Worm (Caenorhabditis elegans) whole organism, L4 larva: ENCODE measurements around the gene twk-2.

ENCODE experiments used
- D1046.2 ChIP-seq: fragments of 200-800 bp; sonication (Bioruptor generic); IDR thresholded peaks from 2 replicates; pipeline ENCODE4 v1.3.6; 2022; ENCODE audit warnings: missing genetic modification characterization, missing compliant biosample characterization
- F10B5.3 ChIP-seq: sonication (generic microtip); optimal IDR thresholded peaks from 2 replicates; lab custom pipeline; 2016; ENCODE audit warnings: mild to moderate bottlenecking, missing genetic modification characterization, missing compliant biosample characterization
- F37D6.2 ChIP-seq: sonication (generic microtip); optimal IDR thresholded peaks from 2 replicates; lab custom pipeline; 2016; ENCODE audit warnings: mild to moderate bottlenecking, missing genetic modification characterization, missing compliant biosample characterization
- F44E2.7 ChIP-seq: fragments of 200-800 bp; sonication (Bioruptor generic); IDR thresholded peaks from 2 replicates; pipeline ENCODE4 v2.1.2; 2022; ENCODE audit warnings: missing genetic modification characterization, missing compliant biosample characterization
- ZK546.5 ChIP-seq, 2 experiments: sonication (generic microtip); optimal IDR thresholded peaks; 2 replicates each; lab custom pipeline; 2017; ENCODE audit warnings: missing biosample characterization in 2 of 2, missing genetic modification characterization in 2 of 2
- aha-1 ChIP-seq: fragments of 150-350 bp; peaks from one replicate; lab custom pipeline; 2014; ENCODE audit warnings: missing biosample characterization, missing genetic modification characterization
- arid-1 ChIP-seq: fragments of 200-800 bp; sonication (Bioruptor generic); conservative IDR thresholded peaks from 2 replicates; pipeline ENCODE4 v1.3.6; 2022; ENCODE audit warnings: missing genetic modification reagents, missing genetic modification characterization, missing compliant biosample characterization
- attf-4 ChIP-seq: sonication (generic microtip); optimal IDR thresholded peaks from 3 replicates; lab custom pipeline; 2017; ENCODE audit warnings: missing biosample characterization, missing genetic modification characterization
- ceh-44 ChIP-seq: fragments of 200-800 bp; sonication (Bioruptor generic); IDR thresholded peaks from 2 replicates; pipeline ENCODE4 v1.3.6; 2022; ENCODE audit warnings: missing genetic modification reagents, missing genetic modification characterization, missing compliant biosample characterization
- daf-16 ChIP-seq, 3 experiments: sonication (generic microtip); optimal IDR thresholded peaks; 2 replicates each; lab custom pipeline; 2016 to 2017; ENCODE audit warnings: missing genetic modification characterization in 3 of 3, missing genetic modification reagents in 3 of 3, mild to moderate bottlenecking in 2 of 3, missing compliant biosample characterization in 2 of 3, missing biosample characterization in 1 of 3, moderate library complexity in 1 of 3
- daf-8 ChIP-seq: fragments of 200-800 bp; sonication (Bioruptor generic); IDR thresholded peaks from 2 replicates; pipeline ENCODE4 v1.3.6; 2022; ENCODE audit warnings: missing genetic modification characterization, missing compliant biosample characterization
- dpl-1 ChIP-seq: fragments of 150-350 bp; optimal IDR thresholded peaks from 2 replicates; lab custom pipeline; 2014; ENCODE audit warnings: missing biosample characterization, missing genetic modification reagents, missing genetic modification characterization
- fkh-10 ChIP-seq: fragments of 150-350 bp; optimal IDR thresholded peaks from 2 replicates; lab custom pipeline; 2014; ENCODE audit warnings: missing biosample characterization, missing genetic modification reagents, missing genetic modification characterization
- fos-1 ChIP-seq: fragments of 150-350 bp; optimal IDR thresholded peaks from 2 replicates; lab custom pipeline; 2014; ENCODE audit warnings: missing biosample characterization, missing genetic modification characterization
- gei-8 ChIP-seq: fragments of 200-800 bp; sonication (Bioruptor generic); optimal IDR thresholded peaks from 2 replicates; lab custom pipeline; 2018; ENCODE audit warnings: mild to moderate bottlenecking, missing genetic modification characterization, missing compliant biosample characterization
- hlh-30 ChIP-seq: sonication (generic microtip); optimal IDR thresholded peaks from 2 replicates; lab custom pipeline; 2017; ENCODE audit warnings: antibody characterized with exemption, mild to moderate bottlenecking, missing genetic modification characterization, missing compliant biosample characterization; ENCODE audit not compliant: insufficient read depth
- hmg-1.1 ChIP-seq: fragments of 200-800 bp; sonication (Bioruptor generic); IDR thresholded peaks from 2 replicates; pipeline ENCODE4 v1.3.6; 2022; ENCODE audit warnings: missing genetic modification reagents, missing genetic modification characterization, missing compliant biosample characterization
- lsy-2 ChIP-seq, 2 experiments: fragments of 150-350 bp in 1 of 2; sonication (generic microtip) in 1 of 2; optimal IDR thresholded peaks; 2 replicates each; lab custom pipeline; 2014 to 2017; ENCODE audit warnings: missing biosample characterization in 2 of 2, missing genetic modification characterization in 2 of 2
- mdl-1 ChIP-seq, 2 experiments: fragments of 150-350 bp in 1 of 2; sonication (generic microtip) in 1 of 2; optimal IDR thresholded peaks; 2 replicates each; lab custom pipeline; 2014 to 2017; ENCODE audit warnings: missing biosample characterization in 2 of 2, missing genetic modification characterization in 2 of 2
- mes-2 ChIP-seq: sonication (generic microtip); optimal IDR thresholded peaks from 2 replicates; lab custom pipeline; 2016; ENCODE audit warnings: missing genotype, mild to moderate bottlenecking, missing genetic modification characterization, missing compliant biosample characterization; ENCODE audit not compliant: poor library complexity, severe bottlenecking
- mxl-2 ChIP-seq: fragments of 200-800 bp; sonication (Bioruptor generic); conservative IDR thresholded peaks from 2 replicates; pipeline ENCODE4 v1.3.6; 2022; ENCODE audit warnings: missing genetic modification reagents, missing genetic modification characterization, missing compliant biosample characterization
- mxl-3 ChIP-seq: fragments of 200-800 bp; sonication (Bioruptor generic); optimal IDR thresholded peaks from 2 replicates; lab custom pipeline; 2018; ENCODE audit warnings: mild to moderate bottlenecking, missing genetic modification characterization, missing compliant biosample characterization
- nhr-10 ChIP-seq: fragments of 150-350 bp; optimal IDR thresholded peaks from 2 replicates; lab custom pipeline; 2014; ENCODE audit warnings: missing biosample characterization, missing genetic modification characterization
- nhr-102 ChIP-seq: sonication (generic microtip); optimal IDR thresholded peaks from 2 replicates; lab custom pipeline; 2016; ENCODE audit warnings: mild to moderate bottlenecking, missing genetic modification characterization, moderate library complexity, missing compliant biosample characterization
- nhr-111 ChIP-seq: fragments of 200-800 bp; sonication (Bioruptor generic); optimal IDR thresholded peaks from 2 replicates; lab custom pipeline; 2018; ENCODE audit warnings: mild to moderate bottlenecking, missing genetic modification characterization, missing compliant biosample characterization
- nhr-28 ChIP-seq: fragments of 150-350 bp; optimal IDR thresholded peaks from 2 replicates; lab custom pipeline; 2014; ENCODE audit warnings: missing biosample characterization, missing genetic modification characterization
- nhr-76 ChIP-seq: fragments of 150-350 bp; optimal IDR thresholded peaks from 2 replicates; lab custom pipeline; 2014; ENCODE audit warnings: missing biosample characterization, missing genetic modification characterization
- nhr-77 ChIP-seq: fragments of 150-350 bp; optimal IDR thresholded peaks from 2 replicates; lab custom pipeline; 2014; ENCODE audit warnings: missing biosample characterization, missing genetic modification characterization
- pqm-1 ChIP-seq: sonication (generic microtip); optimal IDR thresholded peaks from 2 replicates; lab custom pipeline; 2017; ENCODE audit warnings: missing biosample characterization, missing genetic modification characterization
- rbr-2 ChIP-seq: sonication (generic microtip); optimal IDR thresholded peaks from 2 replicates; lab custom pipeline; 2016; ENCODE audit warnings: missing genotype, missing genetic modification characterization, missing compliant biosample characterization
- saeg-2 ChIP-seq: fragments of 200-800 bp; sonication (Bioruptor generic); IDR thresholded peaks from 2 replicates; pipeline ENCODE4 v1.3.6; 2022; ENCODE audit warnings: missing genetic modification reagents, missing genetic modification characterization, missing compliant biosample characterization
- set-16 ChIP-seq: fragments of 200-800 bp; sonication (Bioruptor generic); IDR thresholded peaks from 2 replicates; pipeline ENCODE4 v1.3.6; 2022; ENCODE audit warnings: missing genetic modification reagents, missing genetic modification characterization, missing compliant biosample characterization
- skn-1 ChIP-seq: fragments of 150-350 bp; optimal IDR thresholded peaks from 2 replicates; lab custom pipeline; 2014; ENCODE audit warnings: missing biosample characterization, missing genetic modification characterization
- spr-1 ChIP-seq: sonication (generic microtip); optimal IDR thresholded peaks from 2 replicates; lab custom pipeline; 2016; ENCODE audit warnings: mild to moderate bottlenecking, missing genetic modification characterization, missing compliant biosample characterization
- tag-97 ChIP-seq: fragments of 200-800 bp; sonication (Bioruptor generic); IDR thresholded peaks from 2 replicates; pipeline ENCODE4 v1.3.6; 2022; ENCODE audit warnings: missing genetic modification characterization, missing compliant biosample characterization
- tra-1 ChIP-seq: fragments of 200-800 bp; sonication (Bioruptor generic); IDR thresholded peaks from 2 replicates; pipeline ENCODE4 v1.3.6; 2022; ENCODE audit warnings: missing genetic modification reagents, missing genetic modification characterization, missing compliant biosample characterization
- zfp-3 ChIP-seq: fragments of 200-800 bp; sonication (Bioruptor generic); conservative IDR thresholded peaks from 2 replicates; pipeline ENCODE4 v1.3.6; 2022; ENCODE audit warnings: missing genetic modification reagents, missing genetic modification characterization, missing compliant biosample characterization
- ztf-11 ChIP-seq: fragments of 150-350 bp; optimal IDR thresholded peaks from 2 replicates; lab custom pipeline; 2014; ENCODE audit warnings: missing biosample characterization, missing genetic modification characterization
- ztf-7 ChIP-seq: fragments of 150-350 bp; optimal IDR thresholded peaks from 2 replicates; lab custom pipeline; 2014; ENCODE audit warnings: missing biosample characterization, missing genetic modification characterization

twk-2 gene

ce11 chrII:4428121-4428520 is 24.8 kb downstream of the twk-2 start:
- TF ChIP-seq fkh-10 (GFP tag; lab: Kevin White, UChicago) (no peak), aha-1 (peak; percentile 94), ztf-11 (tag; lab: Kevin White, UChicago) (no peak), set-16 (GFP tag; lab: Robert Waterston, UW) (0 out of 2 replicates have a peak, but pooled peaks have one; percentile 14), spr-1 (tag; lab: Kevin White, UChicago) (no peak)

- TF ChIP-seq rbr-2 (tag; lab: Kevin White, UChicago) (no peak), dpl-1 (no peak), nhr-102 (tag; lab: Kevin White, UChicago) (no peak), F37D6.2 (tag; lab: Kevin White, UChicago) (no peak), mes-2 (tag; lab: Kevin White, UChicago) (peak; percentile 34), daf-16 (GFP tag; optimal IDR thresholded peaks at IDR 0.05; lab: Kevin White, UChicago) (no peak), daf-16 (tag; optimal IDR thresholded peaks at IDR 0.05; lab: Kevin White, UChicago) (no peak), lsy-2 (tag; optimal IDR thresholded peaks at IDR 0.05; lab: Kevin White, UChicago) (peak in 1 of 2 experiments; percentile 39), hmg-1.1 (0 out of 2 replicates have a peak, but pooled peaks have one; percentile 11), ztf-11 (tag; lab: Kevin White, UChicago) (no peak), fos-1 (tag; lab: Kevin White, UChicago) (no peak), tag-97 (GFP tag; lab: Robert Waterston, UW) (no peak), mxl-3 (GFP tag; lab: Kevin White, UChicago) (no peak)
Measured at ce11 chrII:4424807-4425206, 28.1 kb downstream of the twk-2 start, which contains the start of the genes dcaf-13 and toe-1. Gene dcaf-13 (minus strand): TSS chrII:4424902. Gene toe-1 (plus strand): TSS chrII:4425167.

- TF ChIP-seq mxl-3 (GFP tag; lab: Kevin White, UChicago) (peak; percentile 13), nhr-76 (tag; lab: Kevin White, UChicago) (no peak), mdl-1 (tag; optimal IDR thresholded peaks at IDR 0.05; lab: Kevin White, UChicago) (peak in 1 of 2 experiments; percentile 19), nhr-28 (tag; lab: Kevin White, UChicago) (peak; percentile 12), hmg-1.1 (no peak), tra-1 (GFP tag; lab: Robert Waterston, UW) (no peak), hlh-30 (tag; lab: Kevin White, UChicago) (peak; percentile 39), skn-1 (tag; lab: Kevin White, UChicago) (no peak), ztf-11 (tag; lab: Kevin White, UChicago) (no peak), attf-4 (tag; lab: Kevin White, UChicago) (no peak), ZK546.5 (tag; optimal IDR thresholded peaks at IDR 0.05; lab: Kevin White, UChicago) (no peak), nhr-77 (no peak), set-16 (GFP tag; lab: Robert Waterston, UW) (no peak)
Measured at ce11 chrII:4419956-4420355, 33.0 kb downstream of the twk-2 start, which contains the start of gene bpnt-1. Gene bpnt-1 (plus strand): TSS chrII:4420256.

- TF ChIP-seq arid-1 (GFP tag; lab: Robert Waterston, UW): no peak
- no peak for TF ChIP-seq hlh-30 (tag; lab: Kevin White, UChicago)
- TF ChIP-seq gei-8: no peak
- TF ChIP-seq nhr-111 (GFP tag; lab: Kevin White, UChicago): no peak
- TF ChIP-seq nhr-76 (tag; lab: Kevin White, UChicago): no peak
- TF ChIP-seq zfp-3 (GFP tag; lab: Robert Waterston, UW): no peak
- TF ChIP-seq ceh-44: no peak
- TF ChIP-seq mxl-2 (GFP tag; lab: Robert Waterston, UW): no peak
- TF ChIP-seq nhr-10 (tag; lab: Kevin White, UChicago): no peak
- TF ChIP-seq ztf-7 (tag; lab: Kevin White, UChicago): no peak
- no peak for TF ChIP-seq daf-8 (GFP tag; lab: Robert Waterston, UW)
- TF ChIP-seq pqm-1 (tag; lab: Kevin White, UChicago): no peak
- no peak for TF ChIP-seq D1046.2 (GFP tag; lab: Robert Waterston, UW)
- TF ChIP-seq F44E2.7 (GFP tag; lab: Robert Waterston, UW): no peak
- no peak for TF ChIP-seq F10B5.3 (tag; lab: Kevin White, UChicago)
- TF ChIP-seq saeg-2 (GFP tag; lab: Robert Waterston, UW): no peak
- no peak for TF ChIP-seq fkh-10 (GFP tag; lab: Kevin White, UChicago)
- TF ChIP-seq, all 104 proteins: peak for 0
Measured at ce11 chrII:4417333-4417732, 35.6 kb downstream of the twk-2 start, which contains the start of gene sod-5. Gene sod-5 (plus strand): TSS chrII:4417633.
